Worm (Caenorhabditis elegans): ENCODE measurements around the gene F43C9.1.

The F43C9.1 gene

ce11 chrX:4842305-4842704 is 49.2 kb downstream of the F43C9.1 start:
- no peak for TF ChIP-seq him-1 (tag; optimal IDR thresholded peaks at IDR 0.05)
- no peak for TF ChIP-seq W03F9.2 (tag; optimal IDR thresholded peaks at IDR 0.05)
- no peak for TF ChIP-seq dao-5 (tag; optimal IDR thresholded peaks at IDR 0.05)

- TF ChIP-seq him-1 (tag; optimal IDR thresholded peaks at IDR 0.05) (no peak), dao-5 (tag; optimal IDR thresholded peaks at IDR 0.05) (no peak), W03F9.2 (tag; optimal IDR thresholded peaks at IDR 0.05) (no peak)
Observed at ce11 chrX:4844765-4845164, 51.7 kb downstream of the F43C9.1 start.

Data from whole organism, L4/young adult.